Worm (Caenorhabditis elegans) whole organism, mixed stage, embryonic: ENCODE data around the gene K02H11.4.

Source experiments
- blmp-1 ChIP-seq: fragments of 150-350 bp; optimal IDR thresholded peaks from 2 replicates; lab custom pipeline; 2014; ENCODE audit warnings: missing biosample characterization, missing genetic modification characterization
- ceh-43 ChIP-seq: fragments of 200-800 bp; sonication (Bioruptor generic); optimal IDR thresholded peaks from 2 replicates; lab custom pipeline; 2018; ENCODE audit warnings: mild to moderate bottlenecking, missing genetic modification characterization, moderate library complexity, missing compliant biosample characterization
- ces-1 ChIP-seq: fragments of 150-350 bp; optimal IDR thresholded peaks from 2 replicates; lab custom pipeline; 2014; ENCODE audit warnings: missing biosample characterization, missing genetic modification reagents, missing genetic modification characterization
- cnd-1 ChIP-seq: fragments of 200-800 bp; sonication (Bioruptor generic); optimal IDR thresholded peaks from 2 replicates; lab custom pipeline; 2018; ENCODE audit warnings: mild to moderate bottlenecking, missing genetic modification characterization, missing compliant biosample characterization
- lin-13 ChIP-seq: fragments of 150-350 bp; optimal IDR thresholded peaks from 2 replicates; lab custom pipeline; 2014; ENCODE audit warnings: missing biosample characterization, missing genetic modification characterization
- lin-32 ChIP-seq: fragments of 200-800 bp; sonication (Bioruptor generic); optimal IDR thresholded peaks from 2 replicates; lab custom pipeline; 2018; ENCODE audit warnings: mild to moderate bottlenecking, missing genetic modification characterization, missing compliant biosample characterization
- nhr-12 ChIP-seq: fragments of 150-350 bp; optimal IDR thresholded peaks from 2 replicates; lab custom pipeline; 2014; ENCODE audit warnings: missing biosample characterization, missing genetic modification characterization
- nhr-237 ChIP-seq: fragments of 150-350 bp; optimal IDR thresholded peaks from 2 replicates; lab custom pipeline; 2014; ENCODE audit warnings: missing biosample characterization, missing genetic modification characterization
- pha-4 ChIP-seq: fragments of 150-350 bp; optimal IDR thresholded peaks from 2 replicates; lab custom pipeline; 2018; ENCODE audit warnings: missing biosample characterization, missing genetic modification reagents, missing genetic modification characterization
- snpc-4 ChIP-seq: fragments of 150-350 bp; optimal IDR thresholded peaks from 2 replicates; lab custom pipeline; 2014; ENCODE audit warnings: missing biosample characterization, missing genetic modification characterization
- tbx-8 ChIP-seq: fragments of 200-800 bp; sonication (Bioruptor generic); optimal IDR thresholded peaks from 2 replicates; lab custom pipeline; 2018; ENCODE audit warnings: mild to moderate bottlenecking, missing genetic modification characterization, moderate library complexity, missing compliant biosample characterization
- unc-39 ChIP-seq: fragments of 150-350 bp; optimal IDR thresholded peaks from 2 replicates; lab custom pipeline; 2014; ENCODE audit warnings: missing biosample characterization, missing genetic modification characterization
- unc-62 ChIP-seq: fragments of 150-350 bp; optimal IDR thresholded peaks from 2 replicates; lab custom pipeline; 2014; ENCODE audit warnings: missing biosample characterization, missing genetic modification reagents, missing genetic modification characterization
- ztf-11 ChIP-seq: fragments of 150-350 bp; optimal IDR thresholded peaks from 2 replicates; lab custom pipeline; 2014; ENCODE audit warnings: missing biosample characterization, missing genetic modification characterization

ce11 chrV:1578572-1579230 lies 47.6 kb upstream of the K02H11.4 start:
- TF ChIP-seq lin-13 (tag; lab: Kevin White, UChicago) (no peak), ces-1 (no peak), snpc-4 (tag; lab: Kevin White, UChicago) (no peak), tbx-8 (GFP tag; lab: Kevin White, UChicago) (no peak), unc-39 (tag; lab: Kevin White, UChicago) (no peak), ztf-11 (tag; lab: Kevin White, UChicago) (peak; percentile 34), ceh-43 (no peak), nhr-12 (no peak), unc-62 (GFP tag; lab: Kevin White, UChicago) (no peak), pha-4 (tag; lab: Kevin White, UChicago) (no peak), cnd-1 (peak; percentile 26), blmp-1 (tag; lab: Kevin White, UChicago) (no peak), lin-32 (GFP tag; lab: Kevin White, UChicago) (no peak), nhr-237 (tag; lab: Kevin White, UChicago) (no peak)
